Fruit fly (Drosophila melanogaster) S2 (cell line): ENCODE measurements around the gene CG44008.

ENCODE experiments used
- CG8478 ChIP-seq: fragments of >200 bp; optimal IDR thresholded peaks from 2 replicates; lab custom pipeline; 2018
- CTCF ChIP-seq, 2 experiments: fragments of >200 bp; optimal IDR thresholded peaks; 2 replicates each; lab custom pipeline; 2018

DNA sequence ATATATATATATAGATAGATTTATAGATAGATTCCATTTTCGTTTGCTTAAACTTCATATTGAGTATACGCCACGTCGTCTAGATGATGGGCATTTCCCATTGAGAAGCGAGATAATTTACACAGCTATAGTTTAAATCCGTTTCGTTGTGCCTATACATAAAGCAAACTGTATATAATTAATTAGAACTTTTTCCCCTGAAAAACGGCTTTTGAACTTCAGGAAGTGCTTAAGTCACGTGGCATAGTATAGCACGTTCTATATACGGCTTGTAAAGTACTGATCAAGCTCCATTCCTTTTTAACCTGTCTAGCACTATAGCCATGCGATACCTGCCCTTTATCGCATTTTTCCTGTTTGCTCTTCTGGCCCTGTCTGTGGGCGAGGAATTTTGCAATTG lies 2.6 kb downstream of the CG44008 start, which contains the start of gene Sfp33A3:
- TF ChIP-seq CG8478 (lab: Kevin White, UChicago): no peak
- TF ChIP-seq CTCF (optimal IDR thresholded peaks at IDR 0.05; lab: Kevin White, UChicago): no peak
